Fruit fly (Drosophila melanogaster): ENCODE data around the gene Tango9.

The Tango9 gene

dm6 chr3R:11974631-11975030 is at the start of gene Tango9:
Tango9 (minus strand) TSS chr3R:11974910.
- TF ChIP-seq psq (optimal IDR thresholded peaks at IDR 0.05) (no peak), CG8478 (optimal IDR thresholded peaks at IDR 0.05) (no peak), Dll (optimal IDR thresholded peaks at IDR 0.05) (no peak), EcR (GFP tag; optimal IDR thresholded peaks at IDR 0.05) (no peak), usp (GFP tag; optimal IDR thresholded peaks at IDR 0.05) (no peak), pan (optimal IDR thresholded peaks at IDR 0.05) (no peak)

- TF ChIP-seq pan (optimal IDR thresholded peaks at IDR 0.05) (no peak), EcR (GFP tag; optimal IDR thresholded peaks at IDR 0.05) (no peak)
Measured at dm6 chr3R:12020987-12021386, 46.3 kb upstream of the Tango9 start.

DNA sequence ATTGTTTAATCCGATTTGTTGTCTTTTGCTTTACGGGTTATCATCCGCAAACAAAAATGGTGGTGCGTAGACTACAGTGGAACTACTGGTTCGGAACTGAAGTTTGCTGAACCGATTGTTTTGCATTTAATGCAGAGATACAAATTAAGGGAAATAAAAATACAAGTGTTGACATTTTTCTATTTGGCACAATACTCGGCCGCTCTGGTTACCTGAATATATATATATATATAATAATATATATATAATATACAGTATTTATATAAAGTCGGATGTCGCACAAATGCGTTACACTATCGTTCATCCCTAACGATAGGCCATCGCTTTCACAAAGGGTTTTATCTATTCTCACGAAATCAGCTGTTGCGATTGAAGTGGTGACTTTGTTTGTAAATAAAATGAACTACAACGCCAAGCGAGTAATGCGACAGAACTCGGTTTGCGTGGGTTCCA is 42.1 kb upstream of the Tango9 start, which contains the start of the genes DCAF12 and Spt3:
DCAF12 (minus strand) TSS at position 204 of the 453 bp plus-strand sequence.
Spt3 (plus strand) TSS at position 329 of the 453 bp plus-strand sequence.
- TF ChIP-seq pan (optimal IDR thresholded peaks at IDR 0.05), result no peak
- no peak for TF ChIP-seq usp (GFP tag; optimal IDR thresholded peaks at IDR 0.05)
- no peak for TF ChIP-seq psq (optimal IDR thresholded peaks at IDR 0.05)
- no peak for TF ChIP-seq EcR (GFP tag; optimal IDR thresholded peaks at IDR 0.05)
- TF ChIP-seq CG8478 (optimal IDR thresholded peaks at IDR 0.05), result no peak
- no peak for TF ChIP-seq Dll (optimal IDR thresholded peaks at IDR 0.05)

dm6 chr3R:12010202-12010824 is 35.6 kb upstream of the Tango9 start, which contains the start of the genes KLHL18 and GCC185:
KLHL18 (minus strand) TSS chr3R:12010434.
GCC185 (plus strand) TSS chr3R:12010772.
- no peak for TF ChIP-seq pan (optimal IDR thresholded peaks at IDR 0.05)
- no peak for TF ChIP-seq EcR (GFP tag; optimal IDR thresholded peaks at IDR 0.05)
- no peak for TF ChIP-seq Dll (optimal IDR thresholded peaks at IDR 0.05)
- no peak for TF ChIP-seq CG8478 (optimal IDR thresholded peaks at IDR 0.05)
- no peak for TF ChIP-seq usp (GFP tag; optimal IDR thresholded peaks at IDR 0.05)
- TF ChIP-seq psq (optimal IDR thresholded peaks at IDR 0.05), result no peak

DNA sequence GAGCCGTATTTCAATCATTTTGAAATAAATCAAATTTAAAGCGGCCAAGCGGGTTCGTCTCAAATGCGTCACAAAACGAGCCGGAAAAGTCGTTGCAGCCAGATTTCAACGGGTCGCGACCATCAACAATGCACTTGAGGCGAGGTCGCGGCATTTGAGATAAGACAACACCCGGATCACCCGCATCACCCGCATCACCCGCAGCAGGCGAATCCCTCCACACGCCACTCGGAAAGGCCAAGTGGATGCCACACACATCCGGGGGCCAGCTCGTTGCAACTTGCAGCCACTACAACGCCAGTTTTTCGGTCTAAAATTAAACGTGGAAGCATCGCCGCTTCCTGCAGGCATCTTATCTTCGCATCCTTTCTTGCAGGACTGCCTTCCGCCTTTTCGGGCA is 31.7 kb upstream of the Tango9 start:
- TF ChIP-seq Dll (optimal IDR thresholded peaks at IDR 0.05) (no peak), usp (GFP tag; optimal IDR thresholded peaks at IDR 0.05) (no peak), EcR (GFP tag; optimal IDR thresholded peaks at IDR 0.05) (no peak), pan (optimal IDR thresholded peaks at IDR 0.05) (no peak)

DNA sequence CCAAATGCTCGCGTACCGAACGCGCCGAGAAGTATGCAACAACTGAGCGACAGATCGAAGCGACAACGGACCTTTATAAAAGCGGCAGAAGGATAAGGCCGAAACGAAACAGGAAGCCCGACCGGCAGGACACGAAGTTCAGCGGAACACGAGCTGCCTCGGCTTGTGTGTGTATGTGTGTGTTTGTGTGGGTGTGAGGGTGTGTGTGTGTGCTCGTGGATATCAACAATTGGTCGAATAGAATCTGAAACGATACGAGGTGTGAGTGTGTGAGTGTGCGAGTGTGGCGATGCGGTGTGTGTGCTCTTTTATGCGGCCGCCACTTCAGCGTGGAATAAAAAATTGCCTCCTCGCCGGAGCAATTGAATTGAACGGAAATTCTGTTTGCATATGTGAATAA is 30.7 kb upstream of the Tango9 start, which contains the start of gene Tk:
Tk (minus strand) TSS at position 57 of the 400 bp plus-strand sequence.
- TF ChIP-seq pan (optimal IDR thresholded peaks at IDR 0.05) (no peak), Dll (optimal IDR thresholded peaks at IDR 0.05) (no peak), CG8478 (optimal IDR thresholded peaks at IDR 0.05) (no peak)

DNA sequence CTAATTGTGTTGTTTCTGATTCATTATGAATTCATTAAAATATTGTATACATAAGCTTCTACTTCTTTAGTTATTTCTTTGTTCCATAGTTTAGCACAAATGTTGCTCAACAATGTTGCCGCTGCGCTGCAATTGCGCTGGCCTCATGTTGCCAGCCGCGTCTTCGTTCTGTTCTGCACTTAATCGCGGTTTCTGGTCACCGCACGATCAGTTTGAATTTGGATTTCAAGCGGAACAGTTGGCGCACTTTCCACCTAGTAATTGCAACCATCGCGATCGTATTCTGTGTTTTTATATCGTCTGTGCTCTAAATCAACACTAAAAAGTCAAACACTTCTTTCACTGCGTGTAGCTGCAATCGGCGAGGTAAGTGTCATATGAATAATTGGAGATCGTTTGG is 24.4 kb upstream of the Tango9 start, which contains the start of gene Ect3:
Ect3 (plus strand) TSS at position 205 of the 400 bp plus-strand sequence.
- TF ChIP-seq pan (optimal IDR thresholded peaks at IDR 0.05), result no peak
- TF ChIP-seq psq (optimal IDR thresholded peaks at IDR 0.05), result no peak
- TF ChIP-seq EcR (GFP tag; optimal IDR thresholded peaks at IDR 0.05), result no peak
- no peak for TF ChIP-seq Dll (optimal IDR thresholded peaks at IDR 0.05)
- no peak for TF ChIP-seq CG8478 (optimal IDR thresholded peaks at IDR 0.05)

DNA sequence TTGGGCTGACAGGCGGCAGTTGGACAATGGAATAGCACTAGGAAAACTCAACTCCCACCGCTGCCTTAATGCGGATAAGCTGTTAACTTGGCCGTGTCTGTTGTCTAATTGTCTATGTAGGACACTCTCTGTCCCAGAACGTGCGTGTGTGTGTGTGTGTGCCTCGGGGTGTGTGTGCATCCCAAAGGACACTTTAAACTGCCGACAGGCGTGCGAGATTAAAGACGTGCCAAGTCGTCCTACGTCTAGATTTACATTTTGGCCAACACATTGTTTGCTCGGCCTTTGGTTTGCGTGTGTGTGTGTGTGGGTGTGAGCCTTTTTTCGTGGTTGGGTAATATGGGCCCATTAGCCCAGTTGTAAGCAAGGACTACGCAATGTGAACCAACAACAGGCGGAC is 23.4 kb upstream of the Tango9 start:
- TF ChIP-seq usp (GFP tag; optimal IDR thresholded peaks at IDR 0.05) (no peak), pan (optimal IDR thresholded peaks at IDR 0.05) (no peak), CG8478 (optimal IDR thresholded peaks at IDR 0.05) (no peak), Dll (optimal IDR thresholded peaks at IDR 0.05) (no peak), EcR (GFP tag; optimal IDR thresholded peaks at IDR 0.05) (no peak), psq (optimal IDR thresholded peaks at IDR 0.05) (no peak)

- no peak for TF ChIP-seq psq (optimal IDR thresholded peaks at IDR 0.05)
- TF ChIP-seq pan (optimal IDR thresholded peaks at IDR 0.05), result no peak
- TF ChIP-seq Dll (optimal IDR thresholded peaks at IDR 0.05), result no peak
- no peak for TF ChIP-seq CG8478 (optimal IDR thresholded peaks at IDR 0.05)
- no peak for TF ChIP-seq usp (GFP tag; optimal IDR thresholded peaks at IDR 0.05)
- TF ChIP-seq EcR (GFP tag; optimal IDR thresholded peaks at IDR 0.05), result no peak
Measured at dm6 chr3R:11992934-11993670, 18.4 kb upstream of the Tango9 start, which contains the start of gene mfas. mfas (minus strand) TSS chr3R:11993315.

dm6 chr3R:11991538-11992164 is 16.9 kb upstream of the Tango9 start:
- TF ChIP-seq psq (optimal IDR thresholded peaks at IDR 0.05), result no peak
- TF ChIP-seq pan (optimal IDR thresholded peaks at IDR 0.05), result no peak
- TF ChIP-seq usp (GFP tag; optimal IDR thresholded peaks at IDR 0.05), result no peak
- TF ChIP-seq CG8478 (optimal IDR thresholded peaks at IDR 0.05), result no peak
- no peak for TF ChIP-seq Dll (optimal IDR thresholded peaks at IDR 0.05)
- TF ChIP-seq EcR (GFP tag; optimal IDR thresholded peaks at IDR 0.05), result no peak

- TF ChIP-seq Dll (optimal IDR thresholded peaks at IDR 0.05), result no peak
- no peak for TF ChIP-seq pan (optimal IDR thresholded peaks at IDR 0.05)
- no peak for TF ChIP-seq usp (GFP tag; optimal IDR thresholded peaks at IDR 0.05)
- TF ChIP-seq psq (optimal IDR thresholded peaks at IDR 0.05), result no peak
- TF ChIP-seq CG8478 (optimal IDR thresholded peaks at IDR 0.05), result no peak
Measured at dm6 chr3R:11989996-11990395, 15.3 kb upstream of the Tango9 start.

- TF ChIP-seq usp (GFP tag; optimal IDR thresholded peaks at IDR 0.05) (no peak), psq (optimal IDR thresholded peaks at IDR 0.05) (no peak), CG8478 (optimal IDR thresholded peaks at IDR 0.05) (no peak), EcR (GFP tag; optimal IDR thresholded peaks at IDR 0.05) (no peak), pan (optimal IDR thresholded peaks at IDR 0.05) (no peak), Dll (optimal IDR thresholded peaks at IDR 0.05) (no peak)
Measured at dm6 chr3R:11989206-11989605, 14.5 kb upstream of the Tango9 start.

Data from whole organism.